Fruit fly (Drosophila melanogaster) whole organism, embryonic: Measurements from ENCODE around the gene COX6B.
A peak's percentile ranks its signal among the peaks of the same experiment; 100 is the strongest.

Experiments
- Bdp1 ChIP-seq: fragments of 200-800 bp; sonication (Bioruptor generic); optimal IDR thresholded peaks from 3 replicates; lab custom pipeline; 2016; ENCODE audit warnings: missing biosample characterization, missing genetic modification characterization
- CG1024 ChIP-seq: fragments of 200-800 bp; sonication (Bioruptor generic); IDR thresholded peaks from 2 replicates; pipeline ENCODE4 v1.3.6; 2022; ENCODE audit warnings: missing biosample characterization, missing genetic modification characterization
- CG12155 ChIP-seq: fragments of 200-800 bp; sonication (Bioruptor generic); optimal IDR thresholded peaks from 3 replicates; lab custom pipeline; 2016; ENCODE audit warnings: missing biosample characterization, missing genetic modification characterization
- CG14667 ChIP-seq: fragments of 200-800 bp; sonication (Bioruptor generic); IDR thresholded peaks from 2 replicates; pipeline ENCODE4 v1.3.6; 2022; ENCODE audit warnings: missing biosample characterization, missing genetic modification characterization
- CG15479 ChIP-seq: fragments of 200-800 bp; sonication (Bioruptor generic); optimal IDR thresholded peaks from 3 replicates; lab custom pipeline; 2019; ENCODE audit warnings: missing biosample characterization, mild to moderate bottlenecking, missing genetic modification characterization, moderate library complexity
- CG15696 ChIP-seq: fragments of 200-800 bp; sonication (Bioruptor generic); optimal IDR thresholded peaks from 2 replicates; lab custom pipeline; 2019; ENCODE audit warnings: missing biosample characterization, mild to moderate bottlenecking, missing genetic modification characterization, moderate library complexity
- CG17328 ChIP-seq: fragments of 200-800 bp; sonication (Bioruptor generic); IDR thresholded peaks from 2 replicates; pipeline ENCODE4 v1.3.6; 2022; ENCODE audit warnings: missing biosample characterization, missing genetic modification characterization
- CG18262 ChIP-seq: fragments of 200-800 bp; optimal IDR thresholded peaks from 3 replicates; lab custom pipeline; 2019; ENCODE audit warnings: missing biosample characterization, mild to moderate bottlenecking, missing genetic modification characterization, moderate library complexity
- CG2678 ChIP-seq: fragments of 200-800 bp; sonication (Bioruptor generic); optimal IDR thresholded peaks from 3 replicates; lab custom pipeline; 2019; ENCODE audit warnings: missing biosample characterization, mild to moderate bottlenecking, missing genetic modification characterization, moderate library complexity
- CG2889 ChIP-seq: fragments of 200-800 bp; sonication (Bioruptor generic); IDR thresholded peaks from 3 replicates; pipeline ENCODE4 v1.3.6; 2022; ENCODE audit warnings: missing biosample characterization, missing genetic modification characterization
- CG30403 ChIP-seq: fragments of 200-800 bp; sonication (Bioruptor generic); optimal IDR thresholded peaks from 3 replicates; lab custom pipeline; 2016; ENCODE audit warnings: missing biosample characterization, missing genetic modification characterization
- CG33557 ChIP-seq: fragments of 200-800 bp; sonication (Bioruptor generic); optimal IDR thresholded peaks from 2 replicates; lab custom pipeline; 2019; ENCODE audit warnings: missing biosample characterization, mild to moderate bottlenecking, missing genetic modification characterization, moderate library complexity
- CG6175 ChIP-seq: fragments of 200-800 bp; sonication (Bioruptor generic); IDR thresholded peaks from 3 replicates; pipeline ENCODE4 v1.3.6; 2022; ENCODE audit warnings: missing biosample characterization, missing genetic modification characterization
- CG6683 ChIP-seq: fragments of 200-800 bp; sonication (Bioruptor generic); optimal IDR thresholded peaks from 2 replicates; lab custom pipeline; 2017; ENCODE audit warnings: missing biosample characterization, mild to moderate bottlenecking, missing genetic modification characterization, missing genetic modification reagents
- CG7271 ChIP-seq: fragments of 200-800 bp; sonication (Bioruptor generic); optimal IDR thresholded peaks from 2 replicates; lab custom pipeline; 2018; ENCODE audit warnings: missing biosample characterization, mild to moderate bottlenecking, missing genetic modification characterization, moderate library complexity
- CG7357 ChIP-seq: fragments of 200-800 bp; sonication (Bioruptor generic); IDR thresholded peaks from 3 replicates; pipeline ENCODE4 v1.3.6; 2022; ENCODE audit warnings: missing biosample characterization, missing genetic modification characterization
- CG8924 ChIP-seq: fragments of 200-800 bp; optimal IDR thresholded peaks from 3 replicates; lab custom pipeline; 2019; ENCODE audit warnings: missing biosample characterization, mild to moderate bottlenecking, missing genetic modification characterization, moderate library complexity
- CG9727 ChIP-seq: fragments of 200-800 bp; sonication (Bioruptor generic); optimal IDR thresholded peaks from 3 replicates; lab custom pipeline; 2017; ENCODE audit warnings: missing biosample characterization, mild to moderate bottlenecking, missing genetic modification characterization
- CG9797 ChIP-seq: fragments of 200-800 bp; sonication (Bioruptor generic); optimal IDR thresholded peaks from 3 replicates; lab custom pipeline; 2018; ENCODE audit warnings: missing biosample characterization, mild to moderate bottlenecking, missing genetic modification characterization
- Ets65A ChIP-seq: fragments of 200-800 bp; sonication (Bioruptor generic); peaks from one replicate; lab custom pipeline; 2016; ENCODE audit warnings: missing biosample characterization, missing genetic modification characterization
- Fer1 ChIP-seq: fragments of 200-800 bp; sonication (Bioruptor generic); optimal IDR thresholded peaks from 2 replicates; lab custom pipeline; 2017; ENCODE audit warnings: missing biosample characterization, mild to moderate bottlenecking, missing genetic modification characterization
- Fer3 ChIP-seq: fragments of 200-800 bp; sonication (Bioruptor generic); optimal IDR thresholded peaks from 2 replicates; lab custom pipeline; 2018; ENCODE audit warnings: missing biosample characterization, mild to moderate bottlenecking, missing genetic modification characterization, moderate library complexity
- Hmr ChIP-seq: fragments of 200-800 bp; sonication (Bioruptor generic); optimal IDR thresholded peaks from 3 replicates; lab custom pipeline; 2017; ENCODE audit warnings: mild to moderate bottlenecking, missing biosample characterization, missing genetic modification reagents, missing genetic modification characterization
- Hsf ChIP-seq: fragments of 200-800 bp; sonication (Bioruptor generic); optimal IDR thresholded peaks from 3 replicates; lab custom pipeline; 2016; ENCODE audit warnings: missing biosample characterization, missing genetic modification characterization
- Med ChIP-seq: fragments of 200-800 bp; sonication (Bioruptor generic); peaks from one replicate; lab custom pipeline; 2016; ENCODE audit warnings: missing biosample characterization, missing genetic modification characterization, mild to moderate bottlenecking, inconsistent platforms, moderate library complexity
- Nf-YC ChIP-seq: fragments of 200-800 bp; optimal IDR thresholded peaks from 3 replicates; lab custom pipeline; 2019; ENCODE audit warnings: missing biosample characterization, mild to moderate bottlenecking, missing genetic modification characterization, moderate library complexity
- Oli ChIP-seq: fragments of 200-800 bp; sonication (Bioruptor generic); optimal IDR thresholded peaks from 2 replicates; lab custom pipeline; 2018; ENCODE audit warnings: missing biosample characterization, mild to moderate bottlenecking, missing genetic modification characterization, moderate library complexity
- Xrp1 ChIP-seq: fragments of 200-800 bp; sonication (Bioruptor generic); IDR thresholded peaks from 2 replicates; pipeline ENCODE4 v1.3.6; 2022; ENCODE audit warnings: missing biosample characterization, missing genetic modification characterization
- ato ChIP-seq: fragments of 200-800 bp; sonication (Bioruptor generic); IDR thresholded peaks from 2 replicates; pipeline ENCODE4 v1.3.6; 2022; ENCODE audit warnings: missing biosample characterization, missing genetic modification characterization; ENCODE audit not compliant: partially characterized antibody
- chn ChIP-seq: fragments of 200-800 bp; sonication (Bioruptor generic); optimal IDR thresholded peaks from 2 replicates; lab custom pipeline; 2016; ENCODE audit warnings: missing biosample characterization, missing genetic modification characterization
- dmrt99B ChIP-seq: fragments of 200-800 bp; sonication (Bioruptor generic); optimal IDR thresholded peaks from 2 replicates; lab custom pipeline; 2018; ENCODE audit warnings: missing biosample characterization, mild to moderate bottlenecking, missing genetic modification characterization, moderate library complexity
- emc ChIP-seq: fragments of 200-800 bp; sonication (Bioruptor generic); optimal IDR thresholded peaks from 2 replicates; lab custom pipeline; 2016; ENCODE audit warnings: missing biosample characterization, missing genetic modification characterization
- gem ChIP-seq: fragments of 200-800 bp; sonication (Bioruptor generic); optimal IDR thresholded peaks from 2 replicates; lab custom pipeline; 2019; ENCODE audit warnings: missing biosample characterization, mild to moderate bottlenecking, missing genetic modification characterization, moderate library complexity
- gsb-n ChIP-seq: fragments of 200-800 bp; sonication (Bioruptor generic); optimal IDR thresholded peaks from 3 replicates; lab custom pipeline; 2018; ENCODE audit warnings: missing biosample characterization, mild to moderate bottlenecking, missing genetic modification characterization
- jing ChIP-seq: fragments of 200-800 bp; sonication (Bioruptor generic); optimal IDR thresholded peaks from 2 replicates; lab custom pipeline; 2018; ENCODE audit warnings: missing biosample characterization, mild to moderate bottlenecking, missing genetic modification characterization
- lab ChIP-seq: fragments of 200-800 bp; sonication (Bioruptor generic); optimal IDR thresholded peaks from 3 replicates; lab custom pipeline; 2017; ENCODE audit warnings: missing biosample characterization, missing genetic modification characterization, mild to moderate bottlenecking, moderate library complexity, missing genetic modification reagents
- mirr ChIP-seq: fragments of 200-800 bp; sonication (Bioruptor generic); optimal IDR thresholded peaks from 3 replicates; lab custom pipeline; 2018; ENCODE audit warnings: missing biosample characterization, mild to moderate bottlenecking, missing genetic modification characterization
- pita ChIP-seq: fragments of 200-800 bp; sonication (Bioruptor generic); optimal IDR thresholded peaks from 2 replicates; lab custom pipeline; 2017; ENCODE audit warnings: missing biosample characterization, mild to moderate bottlenecking, missing genetic modification characterization
- prd ChIP-seq, 3 experiments: fragments of >200 bp in 2 of 3; fragments of 200-800 bp in 1 of 3; sonication (Bioruptor generic) in 1 of 3; optimal IDR thresholded peaks in 2 of 3; IDR thresholded peaks in 1 of 3; 2 replicates in 2 of 3; 3 replicates in 1 of 3; pipeline versions ENCODE4 v1.3.6 to Lab custom; 2017 to 2022; ENCODE audit warnings: missing biosample characterization in 1 of 3, missing genetic modification characterization in 1 of 3
- pros ChIP-seq: fragments of 200-800 bp; sonication (Bioruptor generic); optimal IDR thresholded peaks from 3 replicates; lab custom pipeline; 2019; ENCODE audit warnings: missing biosample characterization, mild to moderate bottlenecking, missing genetic modification characterization, moderate library complexity
- pum ChIP-seq: fragments of 200-800 bp; sonication (Bioruptor generic); optimal IDR thresholded peaks from 2 replicates; lab custom pipeline; 2016; ENCODE audit warnings: missing biosample characterization, missing genetic modification characterization
- row ChIP-seq: fragments of 200-800 bp; sonication (Bioruptor generic); IDR thresholded peaks from 3 replicates; pipeline ENCODE4 v1.3.6; 2022; ENCODE audit warnings: missing biosample characterization, missing genetic modification characterization
- sens ChIP-seq: fragments of 200-800 bp; sonication (Bioruptor generic); peaks from one replicate; lab custom pipeline; 2016; ENCODE audit warnings: missing biosample characterization, missing genetic modification characterization
- tll ChIP-seq, 2 experiments: fragments of 200-800 bp in 1 of 2; fragments of >200 bp in 1 of 2; sonication (Bioruptor generic) in 1 of 2; optimal IDR thresholded peaks; 2 replicates each; lab custom pipeline; 2017 to 2019; ENCODE audit warnings: missing biosample characterization in 2 of 2, missing genetic modification characterization in 2 of 2, mild to moderate bottlenecking in 1 of 2, moderate library complexity in 1 of 2
- twi ChIP-seq: fragments of 200-800 bp; optimal IDR thresholded peaks from 2 replicates; lab custom pipeline; 2019; ENCODE audit warnings: missing biosample characterization, mild to moderate bottlenecking, missing genetic modification characterization, moderate library complexity
- zen2 ChIP-seq: fragments of 200-800 bp; sonication (Bioruptor generic); IDR thresholded peaks from 3 replicates; pipeline ENCODE4 v1.3.6; 2022; ENCODE audit warnings: missing biosample characterization, missing genetic modification characterization; ENCODE audit not compliant: partially characterized antibody
- zf30C ChIP-seq: fragments of 200-800 bp; sonication (Bioruptor generic); optimal IDR thresholded peaks from 3 replicates; lab custom pipeline; 2018; ENCODE audit warnings: missing biosample characterization, mild to moderate bottlenecking, missing genetic modification characterization

The COX6B gene

dm6 chrX:19764824-19765489 lies 20.8 kb upstream of the COX6B start, which contains the start of gene CG12702 (continued):
- TF ChIP-seq twi (tag; lab: Kevin White, UChicago) = peak; percentile 75
- peak; percentile 41; the same call in 1 of the 2 replicates for TF ChIP-seq Xrp1 (GFP tag; lab: Robert Waterston, UW)
- no peak for TF ChIP-seq CG6683 (GFP tag; lab: Kevin White, UChicago)
- no peak for TF ChIP-seq CG1024 (GFP tag; lab: Robert Waterston, UW)
- no peak for TF ChIP-seq Ets65A (GFP tag; lab: Kevin White, UChicago)
- no peak for TF ChIP-seq pum (GFP tag; lab: Kevin White, UChicago)
- peak; percentile 19 for TF ChIP-seq gsb-n (tag; lab: Kevin White, UChicago)
- TF ChIP-seq CG8924 = peak; percentile 18
- TF ChIP-seq CG2889 (GFP tag; lab: Robert Waterston, UW) = no peak
- TF ChIP-seq jing (GFP tag; lab: Kevin White, UChicago) = no peak
- TF ChIP-seq Hsf (GFP tag; lab: Kevin White, UChicago) = no peak
- TF ChIP-seq CG9797 = no peak
- peak; percentile 66 for TF ChIP-seq pros
- no peak for TF ChIP-seq Bdp1 (GFP tag; lab: Kevin White, UChicago)
- TF ChIP-seq CG18262 (tag; lab: Kevin White, UChicago) = peak; percentile 47
- no peak for TF ChIP-seq pita (GFP tag; lab: Kevin White, UChicago)
- 0 out of 3 replicates have a peak, but pooled peaks have one; percentile 8 for TF ChIP-seq row (GFP tag; lab: Robert Waterston, UW)
- TF ChIP-seq prd (optimal IDR thresholded peaks at IDR 0.05; lab: Kevin White, UChicago) = no peak
- TF ChIP-seq prd (GFP tag; IDR thresholded peaks at IDR 0.05; lab: Robert Waterston, UW) = peak; percentile 44; the same call in 2 of the 3 replicates
- TF ChIP-seq CG9727 = peak; percentile 35
- peak; percentile 52 for TF ChIP-seq CG15479 (GFP tag; lab: Kevin White, UChicago)
- peak in 1 of 2 experiments; percentile 79 for TF ChIP-seq tll (GFP tag; optimal IDR thresholded peaks at IDR 0.05; lab: Kevin White, UChicago)
- no peak for TF ChIP-seq emc
- peak; percentile 13 for TF ChIP-seq CG33557 (GFP tag; lab: Kevin White, UChicago)
- peak; percentile 92 for TF ChIP-seq zf30C
- TF ChIP-seq CG15696 (tag; lab: Kevin White, UChicago) = peak; percentile 29

- peak; percentile 65 for TF ChIP-seq twi (tag; lab: Kevin White, UChicago)
- no peak for TF ChIP-seq CG14667 (GFP tag; lab: Robert Waterston, UW)
- peak; percentile 84 for TF ChIP-seq Med
- TF ChIP-seq sens (GFP tag; lab: Kevin White, UChicago) = peak; percentile 86
- no peak for TF ChIP-seq Fer3 (tag; lab: Kevin White, UChicago)
- no peak for TF ChIP-seq CG7357 (GFP tag; lab: Robert Waterston, UW)
- peak; percentile 21 for TF ChIP-seq CG18262 (tag; lab: Kevin White, UChicago)
- peak; percentile 13 for TF ChIP-seq CG12155 (GFP tag; lab: Kevin White, UChicago)
- TF ChIP-seq lab = peak; percentile 25
- peak; percentile 1 for TF ChIP-seq chn (GFP tag; lab: Kevin White, UChicago)
- TF ChIP-seq prd (optimal IDR thresholded peaks at IDR 0.05; lab: Kevin White, UChicago) = no peak
- peak; percentile 39; the same call in 2 of the 3 replicates for TF ChIP-seq prd (GFP tag; IDR thresholded peaks at IDR 0.05; lab: Robert Waterston, UW)
- TF ChIP-seq Oli (tag; lab: Kevin White, UChicago) = no peak
- TF ChIP-seq ato (GFP tag; lab: Robert Waterston, UW) = no peak
- peak; percentile 32 for TF ChIP-seq CG30403 (GFP tag; lab: Kevin White, UChicago)
- TF ChIP-seq dmrt99B (tag; lab: Kevin White, UChicago) = peak; percentile 32
- no peak for TF ChIP-seq mirr (GFP tag; lab: Kevin White, UChicago)
- TF ChIP-seq Fer1 (GFP tag; lab: Kevin White, UChicago) = peak; percentile 14
- peak; percentile 31 for TF ChIP-seq CG2678 (tag; lab: Kevin White, UChicago)
- TF ChIP-seq CG17328 (GFP tag; lab: Robert Waterston, UW) = peak; percentile 18; the same call in 1 of the 2 replicates
- no peak for TF ChIP-seq CG6175 (GFP tag; lab: Robert Waterston, UW)
- TF ChIP-seq Nf-YC (tag; lab: Kevin White, UChicago) = no peak
- peak; percentile 10 for TF ChIP-seq Hmr (GFP tag; lab: Kevin White, UChicago)
- TF ChIP-seq CG15696 (tag; lab: Kevin White, UChicago) = peak; percentile 9
- TF ChIP-seq zen2 (GFP tag; lab: Robert Waterston, UW) = no peak
- no peak for TF ChIP-seq CG7271
- peak; percentile 42 for TF ChIP-seq gem (tag; lab: Kevin White, UChicago)
Observed at dm6 chrX:19763440-19764002, 19.4 kb upstream of the COX6B start.
